Worm (Caenorhabditis elegans): Measurements from ENCODE around the gene lgc-43.
A peak's percentile ranks its signal among the peaks of the same experiment; 100 is the strongest.

lgc-43 gene

ce11 chrIV:10630953-10631554 is 52.6 kb downstream of the lgc-43 start, which contains the start of gene F56C4.4:
TSS of gene F56C4.4 (minus strand) at chrIV:10631267.
- TF ChIP-seq nhr-12 (tag; optimal IDR thresholded peaks at IDR 0.05) (no peak), blmp-1 (tag; optimal IDR thresholded peaks at IDR 0.05) (peak; percentile 31), dsc-1 (tag; optimal IDR thresholded peaks at IDR 0.05) (no peak), elt-2 (tag; optimal IDR thresholded peaks at IDR 0.05) (peak; percentile 63), lin-14 (GFP tag; optimal IDR thresholded peaks at IDR 0.05) (peak; percentile 2)

Data from whole organism, L1 larva.